Fruit fly (Drosophila melanogaster) whole organism: ENCODE data around the gene CG33932.

Experiments
- CG8478 ChIP-seq: fragments of >200 bp; optimal IDR thresholded peaks from 2 replicates; lab custom pipeline; 2018; ENCODE audit warnings: inconsistent platforms
- Dll ChIP-seq: fragments of >200 bp; optimal IDR thresholded peaks from 2 replicates; lab custom pipeline; 2017
- EcR ChIP-seq, 2 experiments: fragments of >200 bp; optimal IDR thresholded peaks; 2 replicates each; lab custom pipeline; 2017; ENCODE audit warnings: missing biosample characterization in 2 of 2, missing genetic modification characterization in 2 of 2, missing genetic modification reagents in 2 of 2
- pan ChIP-seq: fragments of >200 bp; optimal IDR thresholded peaks from 2 replicates; lab custom pipeline; 2017
- psq ChIP-seq: fragments of >200 bp; optimal IDR thresholded peaks from 2 replicates; lab custom pipeline; 2017
- usp ChIP-seq: fragments of >200 bp; optimal IDR thresholded peaks from 2 replicates; lab custom pipeline; 2017; ENCODE audit warnings: missing biosample characterization, missing genetic modification characterization, mixed read lengths

CG33932 gene

DNA sequence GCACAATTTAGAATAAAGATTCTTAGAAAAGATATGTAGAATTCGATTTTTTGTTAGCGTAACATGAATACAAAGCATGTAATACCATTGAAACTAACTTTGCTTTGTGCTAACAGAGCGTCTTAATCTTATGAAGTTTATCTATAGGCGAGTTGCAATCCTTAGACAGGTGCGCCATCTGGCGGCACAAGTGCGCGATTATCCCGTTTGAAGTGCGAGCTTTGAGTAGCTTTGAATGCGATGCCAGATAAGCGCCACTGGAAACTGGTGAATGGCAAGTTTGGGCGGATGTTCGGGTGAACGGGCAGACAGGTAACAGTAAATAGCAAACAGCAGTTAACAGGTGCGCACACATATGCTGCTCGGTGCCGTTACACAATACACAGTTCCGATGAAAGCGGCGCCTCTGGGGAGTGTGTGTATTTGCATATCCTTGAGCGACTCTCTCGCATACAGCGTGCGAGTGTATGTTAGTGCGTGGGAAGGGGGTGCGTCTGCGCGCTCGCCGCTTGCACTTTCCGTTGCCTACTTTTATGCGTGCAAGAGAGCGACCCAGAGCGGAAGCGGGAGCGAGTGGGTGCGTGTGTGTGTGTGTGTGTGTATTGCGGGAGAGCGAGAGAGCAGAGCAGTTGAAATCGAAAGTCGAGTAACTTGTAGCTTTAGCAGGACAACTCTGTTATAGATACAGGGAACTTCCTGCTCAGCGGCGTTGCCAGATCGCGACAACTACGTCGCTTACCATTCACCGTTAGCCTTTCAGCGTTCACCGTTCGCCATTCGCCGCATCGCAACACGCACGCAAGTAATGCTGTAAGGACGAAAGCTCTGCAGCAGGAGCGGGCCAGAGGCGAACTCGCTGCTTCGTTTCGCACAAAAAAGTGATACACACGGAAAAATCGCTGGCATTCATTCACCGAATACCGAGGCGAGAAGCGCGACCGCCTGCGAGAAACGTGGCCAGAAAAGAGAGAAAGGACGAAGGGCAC is 25.9 kb upstream of the CG33932 start, which contains the start of gene CG12531:
TSS of gene CG12531 (plus strand) at position 936 of the 986 bp plus-strand sequence.
- no peak for TF ChIP-seq CG8478 (lab: Kevin White, UChicago)
- TF ChIP-seq EcR (GFP tag; optimal IDR thresholded peaks at IDR 0.05; lab: Kevin White, UChicago), result no peak

DNA sequence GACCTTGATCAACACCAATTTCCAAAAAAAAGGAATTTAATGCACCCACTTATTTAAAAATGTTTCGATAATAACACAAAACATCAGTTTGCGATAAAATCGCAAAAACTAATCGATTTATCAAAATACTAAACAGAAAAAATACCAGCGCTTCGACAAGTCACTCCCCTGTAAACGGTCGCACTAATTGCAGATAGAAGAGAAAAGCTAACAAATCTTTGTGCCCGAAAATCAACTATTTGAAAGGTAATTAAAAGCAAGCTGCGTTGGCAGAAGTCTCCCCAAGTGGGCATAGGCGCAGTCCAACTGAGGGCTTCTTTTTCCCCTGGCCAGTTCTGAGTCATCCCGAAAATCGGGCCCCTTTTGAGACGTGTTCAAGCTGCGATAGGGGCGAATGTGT is 13.4 kb upstream of the CG33932 start, which contains the start of gene AP-1-2beta:
TSS of gene AP-1-2beta (plus strand) at position 161 of the 400 bp plus-strand sequence.
- no peak for TF ChIP-seq EcR (GFP tag; optimal IDR thresholded peaks at IDR 0.05; lab: Kevin White, UChicago)

DNA sequence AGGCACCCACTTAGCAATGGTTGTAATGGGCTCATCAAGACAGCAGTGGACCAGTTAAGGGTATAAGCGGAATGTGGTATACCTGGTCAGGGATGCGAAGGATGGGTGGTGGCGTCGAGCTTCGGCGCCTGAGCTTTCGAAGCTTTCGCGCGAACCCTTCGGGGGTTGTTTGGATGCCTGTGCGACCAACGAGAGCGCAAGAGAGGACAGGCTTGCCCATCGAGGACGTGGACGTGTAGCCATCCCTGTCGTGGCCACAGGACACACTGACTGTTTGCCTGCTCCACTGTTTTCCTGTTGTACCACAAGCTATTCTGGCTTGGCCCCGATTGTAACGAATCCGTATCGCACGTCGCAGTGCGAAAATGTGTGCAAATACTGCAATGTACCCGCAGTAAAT is 9.0 kb upstream of the CG33932 start, which contains the start of gene CG14234:
TSS of gene CG14234 (plus strand) at position 301 of the 400 bp plus-strand sequence.
- TF ChIP-seq EcR (GFP tag; optimal IDR thresholded peaks at IDR 0.05; lab: Kevin White, UChicago) (no peak), Dll (no peak), CG8478 (lab: Kevin White, UChicago) (no peak), psq (no peak), pan (lab: Kevin White, UChicago) (no peak), usp (GFP tag; lab: Kevin White, UChicago) (no peak)

dm6 chrX:19737872-19738271 is 6.4 kb upstream of the CG33932 start:
- TF ChIP-seq EcR (GFP tag; optimal IDR thresholded peaks at IDR 0.05; lab: Kevin White, UChicago) (no peak), Dll (no peak), CG8478 (lab: Kevin White, UChicago) (no peak), psq (no peak), usp (GFP tag; lab: Kevin White, UChicago) (no peak), pan (lab: Kevin White, UChicago) (no peak)

DNA sequence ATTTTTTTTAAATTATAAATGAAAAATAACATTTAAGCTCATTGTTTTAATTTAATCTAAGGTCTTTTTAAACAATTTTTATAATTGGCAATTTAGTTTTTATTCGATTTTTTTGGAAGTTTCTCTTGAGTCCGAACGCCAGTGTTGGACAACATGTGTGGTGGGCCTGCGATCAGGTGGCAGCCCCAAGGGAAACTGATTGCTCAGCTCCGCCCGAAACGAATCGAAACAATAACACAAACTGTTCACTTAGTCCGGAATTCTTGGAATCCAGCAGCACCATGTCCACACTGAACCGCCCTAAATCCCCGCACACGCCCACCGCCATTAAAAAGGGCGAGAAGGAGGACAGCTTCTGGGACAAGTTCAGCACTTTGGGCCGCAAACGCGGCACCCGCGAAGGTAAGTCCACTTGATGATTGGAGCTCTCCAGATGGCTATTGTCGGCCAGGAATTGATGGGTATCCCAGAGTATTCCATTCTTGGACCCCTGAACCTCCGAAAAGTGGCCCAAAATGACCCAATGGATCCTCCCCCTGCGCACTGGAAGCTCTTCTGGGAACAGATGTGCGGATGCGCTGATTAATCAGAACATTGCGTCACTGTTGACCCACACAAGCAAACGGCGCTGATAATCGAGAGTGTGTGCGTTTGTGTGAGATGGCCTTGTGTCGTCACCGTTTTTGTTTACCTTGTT is 1.8 kb downstream of the CG33932 start, which contains the start of gene parvin:
TSS of gene parvin (plus strand) at position 134 of the 697 bp plus-strand sequence.
- no peak for TF ChIP-seq CG8478 (lab: Kevin White, UChicago)
- TF ChIP-seq usp (GFP tag; lab: Kevin White, UChicago), result no peak
- no peak for TF ChIP-seq psq
- no peak for TF ChIP-seq Dll
- no peak for TF ChIP-seq EcR (GFP tag; optimal IDR thresholded peaks at IDR 0.05; lab: Kevin White, UChicago)
- no peak for TF ChIP-seq pan (lab: Kevin White, UChicago)

DNA sequence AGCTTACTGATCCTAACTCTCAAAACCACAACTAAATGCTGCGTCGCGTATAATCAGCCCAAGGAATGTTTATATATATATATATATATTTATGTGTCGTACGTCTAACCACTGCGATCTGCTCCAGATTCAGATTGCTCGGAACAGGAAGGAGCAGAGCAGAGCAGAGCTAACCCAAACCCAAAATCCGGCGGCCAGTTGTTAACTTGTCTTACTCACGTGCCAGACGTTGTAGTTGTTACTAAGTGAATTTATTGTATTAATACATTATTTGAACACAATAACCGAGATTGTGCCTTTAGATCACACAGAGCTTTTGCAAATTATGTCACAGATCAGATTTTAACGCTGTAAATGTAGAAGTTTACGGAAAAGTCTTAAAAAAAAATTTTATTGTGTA is 3.8 kb downstream of the CG33932 start, which contains the start of gene Alr:
TSS of gene Alr (plus strand) at position 301 of the 400 bp plus-strand sequence.
- TF ChIP-seq EcR (GFP tag; optimal IDR thresholded peaks at IDR 0.05; lab: Kevin White, UChicago) (no peak), CG8478 (lab: Kevin White, UChicago) (no peak), usp (GFP tag; lab: Kevin White, UChicago) (no peak), Dll (no peak), psq (no peak), pan (lab: Kevin White, UChicago) (no peak)

- no peak for TF ChIP-seq Dll
- no peak for TF ChIP-seq CG8478 (lab: Kevin White, UChicago)
- TF ChIP-seq EcR (GFP tag; optimal IDR thresholded peaks at IDR 0.05; lab: Kevin White, UChicago), result no peak
- TF ChIP-seq usp (GFP tag; lab: Kevin White, UChicago), result no peak
- no peak for TF ChIP-seq pan (lab: Kevin White, UChicago)
- no peak for TF ChIP-seq psq
Measured at dm6 chrX:19748565-19748964, 4.3 kb downstream of the CG33932 start.

DNA sequence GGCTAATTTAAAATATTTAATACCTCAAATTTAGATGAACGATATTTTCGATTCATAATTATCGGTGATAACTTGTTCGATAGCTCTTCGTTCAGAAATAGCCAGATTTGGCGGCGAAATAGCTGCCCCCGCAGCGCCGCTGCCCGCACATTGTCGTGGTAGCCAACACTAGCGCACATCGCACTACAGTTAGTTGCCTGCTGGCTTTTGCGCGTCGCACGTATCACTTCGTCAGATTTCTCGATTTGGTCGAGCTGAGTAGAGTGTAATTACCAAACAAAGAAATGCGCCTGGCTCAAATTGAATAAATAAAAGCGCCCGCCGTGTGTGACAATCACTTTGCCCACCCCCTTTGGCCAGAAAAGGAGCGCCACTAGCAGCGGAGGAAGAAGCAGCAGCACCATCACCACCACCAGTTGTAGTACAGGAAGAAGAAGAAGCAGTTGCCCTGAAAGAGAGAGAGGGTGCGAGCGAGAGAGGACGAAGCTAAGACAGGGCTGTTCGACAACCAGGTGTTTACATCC is 6.5 kb downstream of the CG33932 start, which contains the start of gene Abcd3:
TSS of gene Abcd3 (plus strand) at position 145 of the 524 bp plus-strand sequence.
- TF ChIP-seq CG8478 (lab: Kevin White, UChicago), result no peak
- no peak for TF ChIP-seq pan (lab: Kevin White, UChicago)
- no peak for TF ChIP-seq psq
- TF ChIP-seq usp (GFP tag; lab: Kevin White, UChicago), result no peak
- TF ChIP-seq EcR (GFP tag; optimal IDR thresholded peaks at IDR 0.05; lab: Kevin White, UChicago), result no peak
- no peak for TF ChIP-seq Dll

DNA sequence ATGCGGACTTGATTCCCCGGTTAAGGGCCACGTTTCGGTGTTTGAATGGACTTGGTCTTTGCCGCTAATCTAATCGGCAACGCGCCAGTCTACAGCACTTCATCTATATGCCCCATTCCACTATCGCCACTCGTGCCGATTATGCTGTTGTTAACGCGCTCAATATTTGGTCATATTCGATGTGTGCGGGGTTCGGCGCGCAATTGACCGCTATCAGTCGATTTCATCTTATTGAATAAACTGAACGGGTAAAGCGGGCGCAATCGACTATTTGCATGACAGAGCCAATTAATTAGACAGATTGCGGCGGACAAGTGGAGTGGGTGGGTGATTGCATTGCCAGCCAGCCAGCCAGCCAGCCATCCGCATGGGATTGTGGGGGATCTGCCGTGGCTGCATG is 8.1 kb downstream of the CG33932 start:
- TF ChIP-seq usp (GFP tag; lab: Kevin White, UChicago) (no peak), psq (no peak), Dll (no peak), CG8478 (lab: Kevin White, UChicago) (no peak), EcR (GFP tag; optimal IDR thresholded peaks at IDR 0.05; lab: Kevin White, UChicago) (no peak), pan (lab: Kevin White, UChicago) (no peak)

dm6 chrX:19753710-19754109 is 9.5 kb downstream of the CG33932 start:
- TF ChIP-seq CG8478 (lab: Kevin White, UChicago), result no peak
- no peak for TF ChIP-seq usp (GFP tag; lab: Kevin White, UChicago)
- no peak for TF ChIP-seq pan (lab: Kevin White, UChicago)
- TF ChIP-seq psq, result no peak
- no peak for TF ChIP-seq Dll
- TF ChIP-seq EcR (GFP tag; optimal IDR thresholded peaks at IDR 0.05; lab: Kevin White, UChicago), result no peak

- TF ChIP-seq CG8478 (lab: Kevin White, UChicago), result no peak
Measured at dm6 chrX:19754152-19754579, 9.9 kb downstream of the CG33932 start.
